Fruit fly (Drosophila melanogaster) whole organism, adult: ENCODE measurements around the gene Nadsyn.

Experiments
- CG11617 ChIP-seq: fragments of 200-800 bp; sonication (Bioruptor generic); optimal IDR thresholded peaks from 2 replicates; lab custom pipeline; 2017; ENCODE audit warnings: mild to moderate bottlenecking, missing biosample characterization, missing genetic modification reagents, missing genetic modification characterization
- CG12768 ChIP-seq: fragments of 200-800 bp; sonication (Bioruptor generic); optimal IDR thresholded peaks from 2 replicates; lab custom pipeline; 2017; ENCODE audit warnings: missing biosample characterization, missing genetic modification characterization, mild to moderate bottlenecking, moderate library complexity, missing genetic modification reagents
- CG14711 ChIP-seq: fragments of 200-800 bp; sonication (Bioruptor generic); optimal IDR thresholded peaks from 2 replicates; lab custom pipeline; 2018; ENCODE audit warnings: missing biosample characterization, mild to moderate bottlenecking, missing genetic modification characterization, moderate library complexity
- CG1620 ChIP-seq: fragments of 200-800 bp; sonication (Bioruptor generic); optimal IDR thresholded peaks from 2 replicates; lab custom pipeline; 2016; ENCODE audit warnings: missing biosample characterization, missing genetic modification characterization
- CG33017 ChIP-seq: fragments of 200-800 bp; sonication (Bioruptor generic); optimal IDR thresholded peaks from 2 replicates; lab custom pipeline; 2018; ENCODE audit warnings: missing biosample characterization, mild to moderate bottlenecking, missing genetic modification characterization, moderate library complexity
- CG5204 ChIP-seq: fragments of 200-800 bp; sonication (Bioruptor generic); optimal IDR thresholded peaks from 2 replicates; lab custom pipeline; 2016; ENCODE audit warnings: missing biosample characterization, missing genetic modification characterization
- CG7045 ChIP-seq: fragments of 200-800 bp; sonication (Bioruptor generic); optimal IDR thresholded peaks from 2 replicates; lab custom pipeline; 2017; ENCODE audit warnings: missing biosample characterization, mild to moderate bottlenecking, missing genetic modification characterization
- CG7101 ChIP-seq: fragments of 200-800 bp; sonication (Bioruptor generic); optimal IDR thresholded peaks from 2 replicates; lab custom pipeline; 2018; ENCODE audit warnings: missing biosample characterization, mild to moderate bottlenecking, missing genetic modification characterization, moderate library complexity
- Clk ChIP-seq: fragments of 200-800 bp; sonication (Bioruptor generic); optimal IDR thresholded peaks from 2 replicates; lab custom pipeline; 2017; ENCODE audit warnings: missing biosample characterization, missing genetic modification characterization
- Crg-1 ChIP-seq: fragments of 200-800 bp; sonication (Bioruptor generic); optimal IDR thresholded peaks from 2 replicates; lab custom pipeline; 2016; ENCODE audit warnings: missing biosample characterization, missing genetic modification characterization
- Hr96 ChIP-seq: fragments of 200-800 bp; sonication (Bioruptor generic); optimal IDR thresholded peaks from 2 replicates; lab custom pipeline; 2016; ENCODE audit warnings: missing biosample characterization, missing genetic modification characterization
- Mnt ChIP-seq: fragments of 200-800 bp; sonication (Bioruptor generic); optimal IDR thresholded peaks from 2 replicates; lab custom pipeline; 2016; ENCODE audit warnings: missing biosample characterization, mild to moderate bottlenecking, missing genetic modification characterization
- bab1 ChIP-seq: fragments of 200-800 bp; sonication (Bioruptor generic); optimal IDR thresholded peaks from 3 replicates; lab custom pipeline; 2019; ENCODE audit warnings: missing biosample characterization, mild to moderate bottlenecking, missing genetic modification characterization, moderate library complexity
- cic ChIP-seq: fragments of 200-800 bp; sonication (Bioruptor generic); optimal IDR thresholded peaks from 2 replicates; lab custom pipeline; 2017; ENCODE audit warnings: missing biosample characterization, mild to moderate bottlenecking, missing genetic modification characterization, moderate library complexity
- cnc ChIP-seq, 2 experiments: fragments of >200 bp; optimal IDR thresholded peaks; 2 replicates each; lab custom pipeline; 2017
- kay ChIP-seq: fragments of 200-800 bp; sonication (Bioruptor generic); peaks from one replicate; lab custom pipeline; 2016; ENCODE audit warnings: missing biosample characterization, missing genetic modification characterization, borderline replicate concordance
- ovo ChIP-seq: fragments of 200-800 bp; sonication (Bioruptor generic); optimal IDR thresholded peaks from 2 replicates; lab custom pipeline; 2016; ENCODE audit warnings: missing biosample characterization, missing genetic modification characterization
- pad ChIP-seq: fragments of 200-800 bp; sonication (Bioruptor generic); optimal IDR thresholded peaks from 3 replicates; lab custom pipeline; 2017; ENCODE audit warnings: missing biosample characterization, missing genetic modification characterization, mild to moderate bottlenecking, moderate library complexity, missing genetic modification reagents
- tj ChIP-seq: fragments of 200-800 bp; sonication (Bioruptor generic); optimal IDR thresholded peaks from 3 replicates; lab custom pipeline; 2017; ENCODE audit warnings: missing biosample characterization, mild to moderate bottlenecking, missing genetic modification characterization, moderate library complexity
- toe ChIP-seq: fragments of 200-800 bp; sonication (Bioruptor generic); optimal IDR thresholded peaks from 2 replicates; lab custom pipeline; 2016; ENCODE audit warnings: missing biosample characterization, missing genetic modification characterization

Gene Nadsyn

DNA sequence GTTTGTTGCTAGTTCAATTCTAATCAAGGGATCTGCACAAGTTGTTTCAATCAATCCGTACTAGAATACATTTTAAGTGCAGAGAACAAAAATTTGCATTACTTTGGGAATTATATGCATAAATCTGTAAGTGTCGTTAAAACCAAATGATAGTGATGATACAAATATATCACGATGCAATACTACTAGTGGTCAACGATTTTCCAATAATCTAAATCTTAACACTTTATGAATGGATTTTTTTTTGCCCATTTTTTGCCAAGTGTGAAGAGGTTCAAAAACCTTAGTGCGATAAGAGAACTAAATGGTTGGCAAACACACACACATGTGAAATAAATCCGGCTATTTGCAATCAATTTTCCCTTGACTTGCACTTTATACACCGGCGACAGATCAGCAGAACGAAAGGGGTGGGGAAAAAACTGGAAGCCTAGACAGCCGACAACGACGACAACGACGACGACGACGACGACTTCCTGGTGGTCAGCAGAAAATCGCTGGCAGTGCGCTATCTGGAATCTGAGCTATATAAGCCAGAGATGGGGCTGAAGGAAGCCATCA, 41.0 kb upstream of the Nadsyn start, which contains the start of gene Yp3:
Gene Yp3 (plus strand): TSS at position 558 of the 561 bp plus-strand sequence.
- TF ChIP-seq Clk (GFP tag; lab: Kevin White, UChicago) = no peak
- TF ChIP-seq kay (GFP tag; lab: Kevin White, UChicago) = peak; percentile 23
- peak; percentile 29 for TF ChIP-seq CG11617 (GFP tag; lab: Kevin White, UChicago)
- TF ChIP-seq bab1 = peak; percentile 15
- no peak for TF ChIP-seq CG12768 (GFP tag; lab: Kevin White, UChicago)
- no peak for TF ChIP-seq Crg-1 (GFP tag; lab: Kevin White, UChicago)
- TF ChIP-seq tj = peak; percentile 100
- no peak for TF ChIP-seq ovo (GFP tag; lab: Kevin White, UChicago)
- no peak for TF ChIP-seq CG5204 (GFP tag; lab: Kevin White, UChicago)
- no peak for TF ChIP-seq toe (GFP tag; lab: Kevin White, UChicago)
- TF ChIP-seq CG7045 (GFP tag; lab: Kevin White, UChicago) = no peak
- peak; percentile 34 for TF ChIP-seq cic (GFP tag; lab: Kevin White, UChicago)
- peak; percentile 22 for TF ChIP-seq Mnt (GFP tag; lab: Kevin White, UChicago)
- no peak for TF ChIP-seq Hr96 (GFP tag; lab: Kevin White, UChicago)
- TF ChIP-seq CG1620 = no peak
- peak; percentile 80 for TF ChIP-seq CG14711 (tag; lab: Kevin White, UChicago)
- peak; percentile 81 for TF ChIP-seq CG7101
- TF ChIP-seq CG33017 (tag; lab: Kevin White, UChicago) = no peak
- peak; percentile 59 for TF ChIP-seq pad (GFP tag; lab: Kevin White, UChicago)
- TF ChIP-seq cnc (optimal IDR thresholded peaks at IDR 0.05; lab: Kevin White, UChicago) = no peak

DNA sequence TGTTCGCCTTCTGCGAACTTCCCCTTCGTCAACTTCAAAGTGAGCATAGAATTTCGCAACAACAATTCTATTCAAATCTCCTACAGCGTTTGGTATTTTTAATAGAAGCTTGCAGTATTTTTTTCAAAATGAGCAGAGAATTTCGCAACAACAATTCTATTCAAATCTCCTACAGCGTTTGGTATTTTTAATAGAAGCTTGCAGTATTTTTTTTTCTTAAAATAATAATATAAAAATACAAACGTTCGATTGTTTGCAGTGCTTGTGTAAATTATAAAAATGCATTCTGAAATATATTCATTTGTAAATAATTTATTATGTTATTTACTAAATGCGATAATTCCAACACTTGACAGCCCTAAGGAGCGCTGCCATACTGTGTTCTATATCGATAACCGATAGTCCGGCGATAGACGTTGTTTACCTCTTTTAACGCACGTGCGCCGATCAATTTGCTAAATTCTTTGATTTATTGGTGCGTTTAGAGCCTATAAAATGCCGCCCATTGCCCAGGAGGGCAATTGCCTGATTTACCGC, 38.8 kb upstream of the Nadsyn start, which contains the start of the genes CG32625 and Rtc1:
Gene CG32625 (minus strand): TSS at position 51 of the 537 bp plus-strand sequence.
Gene Rtc1 (plus strand): TSS at position 404 of the 537 bp plus-strand sequence.
- peak; percentile 99 for TF ChIP-seq Mnt (GFP tag; lab: Kevin White, UChicago)
- peak; percentile 9 for TF ChIP-seq CG1620
- no peak for TF ChIP-seq cic (GFP tag; lab: Kevin White, UChicago)
- TF ChIP-seq CG33017 (tag; lab: Kevin White, UChicago) = no peak
- TF ChIP-seq cnc (optimal IDR thresholded peaks at IDR 0.05; lab: Kevin White, UChicago) = no peak
- TF ChIP-seq CG14711 (tag; lab: Kevin White, UChicago) = peak; percentile 95
- TF ChIP-seq Hr96 (GFP tag; lab: Kevin White, UChicago) = no peak
- no peak for TF ChIP-seq toe (GFP tag; lab: Kevin White, UChicago)
- no peak for TF ChIP-seq Clk (GFP tag; lab: Kevin White, UChicago)
- TF ChIP-seq bab1 = peak; percentile 49
- TF ChIP-seq CG12768 (GFP tag; lab: Kevin White, UChicago) = no peak
- no peak for TF ChIP-seq Crg-1 (GFP tag; lab: Kevin White, UChicago)
- peak; percentile 67 for TF ChIP-seq pad (GFP tag; lab: Kevin White, UChicago)
- TF ChIP-seq kay (GFP tag; lab: Kevin White, UChicago) = no peak
- no peak for TF ChIP-seq CG5204 (GFP tag; lab: Kevin White, UChicago)
- TF ChIP-seq CG7045 (GFP tag; lab: Kevin White, UChicago) = no peak
- TF ChIP-seq tj = peak; percentile 36
- peak; percentile 25 for TF ChIP-seq ovo (GFP tag; lab: Kevin White, UChicago)
- peak; percentile 58 for TF ChIP-seq CG11617 (GFP tag; lab: Kevin White, UChicago)
- peak; percentile 73 for TF ChIP-seq CG7101

DNA sequence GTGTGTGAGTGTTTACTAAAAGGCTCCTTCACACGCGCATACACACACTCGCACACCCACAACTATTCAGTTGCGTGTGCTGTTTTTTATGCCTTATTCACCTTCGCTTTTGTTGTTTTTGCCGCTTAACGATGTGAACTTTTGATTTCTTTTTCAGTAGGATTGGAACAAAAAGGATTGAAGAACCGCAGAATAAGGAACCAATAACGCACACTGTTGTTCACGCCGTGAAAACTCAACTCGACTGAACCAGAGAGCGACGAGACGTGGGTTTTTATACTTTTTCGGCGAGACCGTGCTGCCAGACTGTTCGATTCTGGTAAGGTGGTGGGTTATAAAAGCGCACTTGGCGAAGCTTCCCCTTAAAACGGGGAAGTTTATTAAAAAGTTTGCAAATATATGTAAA, 37.1 kb upstream of the Nadsyn start, which contains the start of gene Pdcd4:
Gene Pdcd4 (minus strand): TSS at position 255 of the 406 bp plus-strand sequence.
- TF ChIP-seq Clk (GFP tag; lab: Kevin White, UChicago) (no peak), pad (GFP tag; lab: Kevin White, UChicago) (peak; percentile 100), cnc (optimal IDR thresholded peaks at IDR 0.05; lab: Kevin White, UChicago) (no peak), CG1620 (peak; percentile 38), CG11617 (GFP tag; lab: Kevin White, UChicago) (peak; percentile 38), CG14711 (tag; lab: Kevin White, UChicago) (no peak), Mnt (GFP tag; lab: Kevin White, UChicago) (peak; percentile 70), bab1 (peak; percentile 69), CG7101 (peak; percentile 15)

DNA sequence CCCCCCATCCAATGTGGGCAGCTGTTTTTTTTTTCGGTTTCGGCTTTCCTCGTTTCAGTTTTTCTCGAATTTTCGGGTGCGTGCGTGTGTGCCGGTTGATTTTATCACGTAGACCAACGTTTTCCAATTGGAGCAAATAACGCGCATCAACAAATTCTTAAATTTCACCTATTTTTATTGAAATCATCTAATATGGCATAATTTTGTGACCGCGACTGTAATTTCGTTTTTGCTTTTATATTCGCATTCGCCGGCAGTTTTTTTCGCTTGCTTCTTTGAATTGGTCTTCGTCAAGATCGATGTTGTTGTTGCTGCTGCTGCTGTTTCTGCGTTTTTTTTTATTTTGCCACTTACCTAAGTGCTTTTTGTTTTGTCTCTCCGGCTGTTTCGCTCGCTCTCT, 36.4 kb upstream of the Nadsyn start:
- TF ChIP-seq ovo (GFP tag; lab: Kevin White, UChicago) = no peak
- no peak for TF ChIP-seq CG14711 (tag; lab: Kevin White, UChicago)
- TF ChIP-seq CG7101 = no peak
- TF ChIP-seq tj = peak; percentile 91
- TF ChIP-seq CG1620 = peak; percentile 7

DNA sequence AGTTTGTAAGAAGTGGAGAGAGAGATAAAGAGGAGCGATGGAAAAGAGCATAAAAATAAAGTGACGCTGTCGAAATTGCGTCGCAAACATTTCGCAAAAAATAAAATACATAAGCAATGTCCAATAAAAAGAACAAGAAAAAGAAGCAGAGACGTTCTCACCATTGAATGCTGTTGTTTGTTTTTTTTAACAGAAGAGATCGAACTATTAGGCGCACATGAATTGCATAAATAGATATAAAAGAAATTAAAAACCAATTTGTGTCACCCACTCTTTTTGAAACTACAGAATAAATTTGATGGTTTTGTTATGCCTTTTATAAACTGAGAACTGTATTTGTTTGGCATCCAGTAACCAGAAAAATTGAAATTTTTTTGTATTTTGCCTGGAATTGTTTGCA, 35.7 kb upstream of the Nadsyn start:
- no peak for TF ChIP-seq Crg-1 (GFP tag; lab: Kevin White, UChicago)
- peak; percentile 84 for TF ChIP-seq kay (GFP tag; lab: Kevin White, UChicago)
- no peak for TF ChIP-seq cnc (optimal IDR thresholded peaks at IDR 0.05; lab: Kevin White, UChicago)
- no peak for TF ChIP-seq CG5204 (GFP tag; lab: Kevin White, UChicago)

DNA sequence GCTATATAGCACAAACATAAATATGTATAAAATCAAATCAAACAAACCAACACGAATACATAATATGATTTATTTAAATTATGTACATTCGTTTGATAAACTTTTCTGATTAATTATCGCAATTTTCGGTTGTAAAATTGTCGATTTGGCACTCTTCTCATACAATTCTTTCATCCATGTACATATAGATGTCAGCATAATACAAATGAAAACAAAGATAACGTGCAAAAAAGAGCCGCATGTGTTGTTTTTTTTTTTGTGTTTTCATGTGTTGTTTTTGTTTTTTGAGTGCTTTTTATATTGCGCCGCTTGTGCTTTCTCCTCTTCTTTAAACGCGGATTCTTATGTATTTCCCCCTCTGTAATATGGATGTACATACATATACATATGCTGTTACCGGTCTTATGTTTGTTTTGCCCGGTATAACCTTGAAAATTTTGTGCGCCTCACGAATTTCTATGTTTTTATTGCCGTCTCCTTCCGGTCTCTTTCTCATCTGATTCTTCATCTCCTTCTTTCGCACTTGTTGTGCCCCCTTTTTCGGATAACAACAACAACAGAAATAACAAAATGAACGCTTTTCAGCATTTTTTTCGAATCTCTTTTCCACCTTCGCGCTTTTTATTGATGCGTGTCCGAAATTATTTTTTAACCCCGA, 35.1 kb upstream of the Nadsyn start:
- no peak for TF ChIP-seq pad (GFP tag; lab: Kevin White, UChicago)
- no peak for TF ChIP-seq CG1620
- TF ChIP-seq tj = peak; percentile 96
- TF ChIP-seq cic (GFP tag; lab: Kevin White, UChicago) = no peak
- no peak for TF ChIP-seq cnc (optimal IDR thresholded peaks at IDR 0.05; lab: Kevin White, UChicago)
- TF ChIP-seq kay (GFP tag; lab: Kevin White, UChicago) = no peak
- no peak for TF ChIP-seq CG7101
- no peak for TF ChIP-seq bab1
